Fruit fly (Drosophila melanogaster) whole organism, pupa: Measurements from ENCODE around the gene mbc.

Source experiments
- CG10348 ChIP-seq: fragments of 200-800 bp; sonication (Bioruptor generic); IDR thresholded peaks from 2 replicates; pipeline ENCODE4 v1.3.6; 2022; ENCODE audit warnings: missing biosample characterization, missing genetic modification characterization
- CG12605 ChIP-seq: fragments of 200-800 bp; sonication (Bioruptor generic); IDR thresholded peaks from 2 replicates; pipeline ENCODE4 v1.3.6; 2022; ENCODE audit warnings: missing biosample characterization, missing genetic modification characterization
- CG13204 ChIP-seq: fragments of 200-800 bp; sonication (Bioruptor generic); optimal IDR thresholded peaks from 2 replicates; lab custom pipeline; 2018; ENCODE audit warnings: missing biosample characterization, mild to moderate bottlenecking, missing genetic modification characterization, moderate library complexity
- CG14655 ChIP-seq: fragments of 200-800 bp; sonication (Bioruptor generic); optimal IDR thresholded peaks from 3 replicates; lab custom pipeline; 2017; ENCODE audit warnings: mild to moderate bottlenecking, missing biosample characterization, missing genetic modification reagents, missing genetic modification characterization
- CG15710 ChIP-seq: fragments of 200-800 bp; sonication (Bioruptor generic); optimal IDR thresholded peaks from 2 replicates; lab custom pipeline; 2018; ENCODE audit warnings: missing biosample characterization, mild to moderate bottlenecking, missing genetic modification characterization, moderate library complexity
- CG17806 ChIP-seq: fragments of 200-800 bp; sonication (Bioruptor generic); optimal IDR thresholded peaks from 2 replicates; lab custom pipeline; 2018; ENCODE audit warnings: missing biosample characterization, mild to moderate bottlenecking, missing genetic modification characterization, moderate library complexity
- CG32121 ChIP-seq: fragments of 200-800 bp; sonication (Bioruptor generic); IDR thresholded peaks from 2 replicates; pipeline ENCODE4 v1.3.6; 2022; ENCODE audit warnings: missing biosample characterization, missing genetic modification characterization
- CG34367 ChIP-seq: fragments of 200-800 bp; sonication (Bioruptor generic); optimal IDR thresholded peaks from 2 replicates; lab custom pipeline; 2018; ENCODE audit warnings: missing biosample characterization, mild to moderate bottlenecking, missing genetic modification characterization
- CG4496 ChIP-seq: fragments of 200-800 bp; sonication (Bioruptor generic); IDR thresholded peaks from 3 replicates; pipeline ENCODE4 v1.3.6; 2022; ENCODE audit warnings: missing biosample characterization, missing genetic modification characterization
- CG8159 ChIP-seq: fragments of 200-800 bp; sonication (Bioruptor generic); optimal IDR thresholded peaks from 3 replicates; lab custom pipeline; 2018; ENCODE audit warnings: missing biosample characterization, mild to moderate bottlenecking, missing genetic modification characterization, moderate library complexity
- CG8301 ChIP-seq: fragments of 200-800 bp; sonication (Bioruptor generic); optimal IDR thresholded peaks from 2 replicates; lab custom pipeline; 2018; ENCODE audit warnings: missing biosample characterization, mild to moderate bottlenecking, missing genetic modification characterization
- CG9948 ChIP-seq: fragments of 200-800 bp; sonication (Bioruptor generic); optimal IDR thresholded peaks from 2 replicates; lab custom pipeline; 2018; ENCODE audit warnings: missing biosample characterization, mild to moderate bottlenecking, missing genetic modification characterization, moderate library complexity
- D1 ChIP-seq: fragments of 200-800 bp; sonication (Bioruptor generic); optimal IDR thresholded peaks from 2 replicates; lab custom pipeline; 2018; ENCODE audit warnings: missing biosample characterization, mild to moderate bottlenecking, missing genetic modification characterization, moderate library complexity
- EcR ChIP-seq: fragments of 200-800 bp; sonication (Bioruptor generic); optimal IDR thresholded peaks from 3 replicates; lab custom pipeline; 2019; ENCODE audit warnings: missing biosample characterization, missing genetic modification characterization, mild to moderate bottlenecking, moderate library complexity, missing genetic modification reagents
- Ets98B ChIP-seq: fragments of 200-800 bp; sonication (Bioruptor generic); IDR thresholded peaks from 2 replicates; pipeline ENCODE4 v1.3.6; 2022; ENCODE audit warnings: missing biosample characterization, missing genetic modification characterization
- Pif1A ChIP-seq: fragments of 200-800 bp; sonication (Bioruptor generic); optimal IDR thresholded peaks from 3 replicates; lab custom pipeline; 2016; ENCODE audit warnings: missing biosample characterization, missing genetic modification characterization
- Pif1B ChIP-seq: fragments of 200-800 bp; sonication (Bioruptor generic); optimal IDR thresholded peaks from 3 replicates; lab custom pipeline; 2016; ENCODE audit warnings: missing biosample characterization, missing genetic modification characterization
- Snoo ChIP-seq: fragments of 200-800 bp; sonication (Bioruptor generic); optimal IDR thresholded peaks from 3 replicates; lab custom pipeline; 2017; ENCODE audit warnings: missing biosample characterization, mild to moderate bottlenecking, missing genetic modification characterization, inconsistent platforms
- fd96Ca ChIP-seq: fragments of 200-800 bp; sonication (Bioruptor generic); IDR thresholded peaks from 3 replicates; pipeline ENCODE4 v1.3.6; 2022; ENCODE audit warnings: missing biosample characterization, missing genetic modification characterization
- gl ChIP-seq: fragments of 200-800 bp; sonication (Bioruptor generic); optimal IDR thresholded peaks from 2 replicates; lab custom pipeline; 2018; ENCODE audit warnings: missing biosample characterization, mild to moderate bottlenecking, missing genetic modification characterization
- rn ChIP-seq: fragments of 200-800 bp; sonication (Bioruptor generic); IDR thresholded peaks from 2 replicates; pipeline ENCODE4 v1.3.6; 2022; ENCODE audit warnings: missing biosample characterization, missing genetic modification characterization

mbc gene

DNA sequence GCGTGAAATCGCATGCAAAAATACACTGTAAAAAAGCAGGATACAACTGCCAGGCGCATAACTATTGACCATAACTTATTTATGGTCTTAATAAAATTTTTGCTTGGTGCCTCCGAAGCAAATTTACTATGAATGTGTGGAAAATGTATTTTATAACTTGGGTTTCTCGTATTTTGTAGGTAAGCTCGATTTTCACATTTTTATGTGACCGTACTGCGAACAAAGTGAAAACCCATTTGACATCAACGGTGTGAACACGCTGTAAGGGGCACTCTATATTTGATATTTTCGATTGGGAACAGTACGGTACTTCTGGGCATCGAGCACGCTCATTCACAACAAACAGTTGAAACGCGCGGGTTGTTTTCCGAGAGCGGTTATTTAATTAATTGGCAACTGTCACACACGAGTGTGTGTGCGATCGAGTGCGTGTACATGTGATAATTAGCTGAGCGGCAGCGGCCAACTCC, at the start of gene mbc, which contains the start of gene Nup98-96:
Gene mbc, plus strand, starts transcription at position 300 of the 470 bp plus-strand sequence.
Gene Nup98-96, minus strand, starts transcription at position 156 of the 470 bp plus-strand sequence.
- TF ChIP-seq Snoo (peak; percentile 71), CG12605 (no peak), CG8301 (peak; percentile 70), CG4496 (GFP tag; lab: Robert Waterston, UW) (peak; percentile 90), gl (tag; lab: Kevin White, UChicago) (peak; percentile 21), CG14655 (GFP tag; lab: Kevin White, UChicago) (peak; percentile 72), Pif1A (GFP tag; lab: Kevin White, UChicago) (no peak), CG34367 (tag; lab: Kevin White, UChicago) (peak; percentile 65), EcR (GFP tag; lab: Kevin White, UChicago) (peak; percentile 18), CG10348 (GFP tag; lab: Robert Waterston, UW) (peak; percentile 67; the same call in 1 of the 2 replicates), CG9948 (peak; percentile 77), D1 (tag; lab: Kevin White, UChicago) (no peak), CG8159 (peak; percentile 84), fd96Ca (peak; percentile 79), Pif1B (GFP tag; lab: Kevin White, UChicago) (peak; percentile 43), CG15710 (tag; lab: Kevin White, UChicago) (peak; percentile 80), Ets98B (GFP tag; lab: Robert Waterston, UW) (peak; percentile 80), CG13204 (peak; percentile 39), rn (GFP tag; lab: Robert Waterston, UW) (peak; percentile 85), CG32121 (GFP tag; lab: Robert Waterston, UW) (peak; percentile 62; the same call in 1 of the 2 replicates), CG17806 (tag; lab: Kevin White, UChicago) (peak; percentile 77)
- TF ChIP-seq, all 21 proteins: peak for 18

DNA sequence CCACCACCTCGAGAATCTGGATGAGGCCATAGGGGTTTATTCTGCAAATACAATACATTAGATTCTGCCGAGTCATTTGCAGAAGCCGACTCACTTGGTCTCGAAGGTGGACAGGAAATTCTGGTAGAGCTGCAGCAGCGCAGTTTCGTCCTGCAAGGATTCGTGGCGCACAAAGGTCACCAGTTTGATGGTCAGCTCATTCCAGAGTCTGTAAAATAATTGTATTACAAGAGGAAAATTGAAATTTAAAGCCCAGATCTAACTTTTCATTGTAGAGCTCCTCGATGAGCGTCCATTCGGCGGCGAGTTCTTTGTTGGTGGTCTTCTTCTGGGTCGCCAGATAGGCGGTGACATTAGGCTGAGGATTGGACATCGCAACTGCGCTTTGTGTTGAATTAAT, 49.0 kb upstream of the mbc start:
- TF ChIP-seq EcR (GFP tag; lab: Kevin White, UChicago) (no peak), rn (GFP tag; lab: Robert Waterston, UW) (no peak), D1 (tag; lab: Kevin White, UChicago) (no peak), CG14655 (GFP tag; lab: Kevin White, UChicago) (no peak), CG8301 (no peak), CG32121 (GFP tag; lab: Robert Waterston, UW) (no peak), gl (tag; lab: Kevin White, UChicago) (no peak), CG34367 (tag; lab: Kevin White, UChicago) (no peak), CG15710 (tag; lab: Kevin White, UChicago) (no peak), CG8159 (no peak), Pif1A (GFP tag; lab: Kevin White, UChicago) (no peak), CG12605 (no peak)

- TF ChIP-seq CG10348 (GFP tag; lab: Robert Waterston, UW) (no peak), Ets98B (GFP tag; lab: Robert Waterston, UW) (peak; percentile 11; the same call in 1 of the 2 replicates)
Measured at dm6 chr3R:23732990-23733512, 48.5 kb upstream of the mbc start, which contains the start of the genes Hmgcr and Rpn9. TSS of gene Hmgcr (plus strand) at chr3R:23733324. TSS of gene Rpn9 (minus strand) at chr3R:23733462.

DNA sequence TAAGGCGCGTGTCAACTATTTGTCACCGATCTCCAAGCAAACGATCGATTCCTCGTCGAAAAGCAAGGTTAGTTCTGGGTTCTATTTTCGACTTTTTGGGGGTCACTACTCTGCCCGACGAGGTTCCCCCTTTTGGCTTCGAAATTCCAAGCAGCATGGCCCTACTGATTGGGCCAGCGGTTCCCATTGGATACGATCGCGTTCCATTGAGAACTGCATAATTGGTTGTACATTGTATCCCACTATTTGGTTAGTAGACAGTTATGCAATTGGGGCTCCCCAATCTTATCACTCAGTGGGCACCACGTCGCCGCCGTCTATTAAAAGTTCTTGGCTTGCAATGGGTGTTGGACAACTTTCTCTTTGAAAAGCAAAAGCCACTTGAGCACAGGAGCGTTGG, 47.8 kb upstream of the mbc start:
- TF ChIP-seq D1 (tag; lab: Kevin White, UChicago): no peak
- TF ChIP-seq Pif1A (GFP tag; lab: Kevin White, UChicago): no peak
- no peak for TF ChIP-seq CG15710 (tag; lab: Kevin White, UChicago)

dm6 chr3R:23734573-23735404, 46.8 kb upstream of the mbc start:
- TF ChIP-seq gl (tag; lab: Kevin White, UChicago) (no peak), CG12605 (peak; percentile 22; the same call in 1 of the 2 replicates), CG15710 (tag; lab: Kevin White, UChicago) (no peak), CG34367 (tag; lab: Kevin White, UChicago) (no peak), Snoo (no peak), rn (GFP tag; lab: Robert Waterston, UW) (no peak), Pif1B (GFP tag; lab: Kevin White, UChicago) (peak; percentile 35), Pif1A (GFP tag; lab: Kevin White, UChicago) (peak; percentile 21), CG13204 (no peak), fd96Ca (peak; percentile 54; the same call in 2 of the 3 replicates), CG8159 (no peak), Ets98B (GFP tag; lab: Robert Waterston, UW) (peak; percentile 77), CG8301 (peak; percentile 6), CG4496 (GFP tag; lab: Robert Waterston, UW) (peak; percentile 79; the same call in 2 of the 3 replicates), CG10348 (GFP tag; lab: Robert Waterston, UW) (no peak), CG9948 (no peak), CG14655 (GFP tag; lab: Kevin White, UChicago) (no peak)

- TF ChIP-seq CG32121 (GFP tag; lab: Robert Waterston, UW) (no peak), fd96Ca (0 out of 3 replicates have a peak, but pooled peaks have one; percentile 24)
Measured at dm6 chr3R:23735648-23736047, 45.9 kb upstream of the mbc start.
